Fruit fly (Drosophila melanogaster) whole organism, pupa: Measurements from ENCODE around the gene Zaf1.
A peak's percentile ranks its signal among the peaks of the same experiment; 100 is the strongest.

Source experiments
- CG10348 ChIP-seq: fragments of 200-800 bp; sonication (Bioruptor generic); IDR thresholded peaks from 2 replicates; pipeline ENCODE4 v1.3.6; 2022; ENCODE audit warnings: missing biosample characterization, missing genetic modification characterization
- CG14655 ChIP-seq: fragments of 200-800 bp; sonication (Bioruptor generic); optimal IDR thresholded peaks from 3 replicates; lab custom pipeline; 2017; ENCODE audit warnings: mild to moderate bottlenecking, missing biosample characterization, missing genetic modification reagents, missing genetic modification characterization
- CG15710 ChIP-seq: fragments of 200-800 bp; sonication (Bioruptor generic); optimal IDR thresholded peaks from 2 replicates; lab custom pipeline; 2018; ENCODE audit warnings: missing biosample characterization, mild to moderate bottlenecking, missing genetic modification characterization, moderate library complexity
- CG17806 ChIP-seq: fragments of 200-800 bp; sonication (Bioruptor generic); optimal IDR thresholded peaks from 2 replicates; lab custom pipeline; 2018; ENCODE audit warnings: missing biosample characterization, mild to moderate bottlenecking, missing genetic modification characterization, moderate library complexity
- CG4496 ChIP-seq: fragments of 200-800 bp; sonication (Bioruptor generic); IDR thresholded peaks from 3 replicates; pipeline ENCODE4 v1.3.6; 2022; ENCODE audit warnings: missing biosample characterization, missing genetic modification characterization
- CG9948 ChIP-seq: fragments of 200-800 bp; sonication (Bioruptor generic); optimal IDR thresholded peaks from 2 replicates; lab custom pipeline; 2018; ENCODE audit warnings: missing biosample characterization, mild to moderate bottlenecking, missing genetic modification characterization, moderate library complexity
- Snoo ChIP-seq: fragments of 200-800 bp; sonication (Bioruptor generic); optimal IDR thresholded peaks from 3 replicates; lab custom pipeline; 2017; ENCODE audit warnings: missing biosample characterization, mild to moderate bottlenecking, missing genetic modification characterization, inconsistent platforms
- fd96Ca ChIP-seq: fragments of 200-800 bp; sonication (Bioruptor generic); IDR thresholded peaks from 3 replicates; pipeline ENCODE4 v1.3.6; 2022; ENCODE audit warnings: missing biosample characterization, missing genetic modification characterization
- gl ChIP-seq: fragments of 200-800 bp; sonication (Bioruptor generic); optimal IDR thresholded peaks from 2 replicates; lab custom pipeline; 2018; ENCODE audit warnings: missing biosample characterization, mild to moderate bottlenecking, missing genetic modification characterization

dm6 chr3R:11614507-11614906 is 10.9 kb downstream of the Zaf1 start:
- TF ChIP-seq CG10348 (GFP tag; lab: Robert Waterston, UW) (no peak), CG14655 (GFP tag; lab: Kevin White, UChicago) (peak; percentile 3), CG9948 (tag; lab: Kevin White, UChicago) (no peak), gl (no peak), CG15710 (peak; percentile 36), fd96Ca (GFP tag; lab: Robert Waterston, UW) (peak; percentile 46; the same call in 1 of the 3 replicates), Snoo (tag; lab: Kevin White, UChicago) (peak; percentile 37), CG17806 (peak; percentile 39), CG4496 (GFP tag; lab: Robert Waterston, UW) (peak; percentile 63; the same call in 2 of the 3 replicates)
